Worm (Caenorhabditis elegans) whole organism, L3 larva: Measurements from ENCODE around the gene R144.6.

Experiments
- R02D3.7 ChIP-seq: fragments of 150-350 bp; optimal IDR thresholded peaks from 2 replicates; lab custom pipeline; 2014; ENCODE audit warnings: missing biosample characterization, missing genetic modification characterization
- ZK546.5 ChIP-seq: sonication (generic microtip); optimal IDR thresholded peaks from 2 replicates; lab custom pipeline; 2017; ENCODE audit warnings: missing biosample characterization, missing genetic modification characterization
- aly-2 ChIP-seq: fragments of 150-350 bp; optimal IDR thresholded peaks from 2 replicates; lab custom pipeline; 2014; ENCODE audit warnings: missing biosample characterization, missing genetic modification characterization
- ama-1 ChIP-seq: fragments of 150-350 bp; optimal IDR thresholded peaks from 2 replicates; lab custom pipeline; 2018
- ceh-28 ChIP-seq: fragments of 150-350 bp; optimal IDR thresholded peaks from 2 replicates; lab custom pipeline; 2014; ENCODE audit warnings: missing biosample characterization, missing genetic modification reagents, missing genetic modification characterization
- ceh-82 ChIP-seq: fragments of 150-350 bp; optimal IDR thresholded peaks from 2 replicates; lab custom pipeline; 2014; ENCODE audit warnings: missing biosample characterization, missing genetic modification characterization
- ceh-9 ChIP-seq: sonication (generic microtip); optimal IDR thresholded peaks from 2 replicates; lab custom pipeline; 2018; ENCODE audit warnings: missing biosample characterization, missing genetic modification characterization
- daf-12 ChIP-seq: fragments of 150-350 bp; optimal IDR thresholded peaks from 2 replicates; lab custom pipeline; 2014; ENCODE audit warnings: missing biosample characterization, missing genetic modification reagents, missing genetic modification characterization
- egl-5 ChIP-seq: fragments of 150-350 bp; optimal IDR thresholded peaks from 2 replicates; lab custom pipeline; 2017; ENCODE audit warnings: missing biosample characterization, missing genetic modification reagents, missing genetic modification characterization, inconsistent platforms
- elt-1 ChIP-seq: fragments of 150-350 bp; optimal IDR thresholded peaks from 2 replicates; lab custom pipeline; 2014; ENCODE audit warnings: missing biosample characterization, missing genetic modification characterization
- elt-2 ChIP-seq: sonication (generic microtip); optimal IDR thresholded peaks from 2 replicates; lab custom pipeline; 2016; ENCODE audit warnings: missing genetic modification reagents, mild to moderate bottlenecking, missing genetic modification characterization, missing compliant biosample characterization
- elt-3 ChIP-seq, 3 experiments: fragments of 150-350 bp in 1 of 3; sonication (generic microtip) in 2 of 3; optimal IDR thresholded peaks; 2 replicates in 2 of 3; 4 replicates in 1 of 3; lab custom pipeline; 2014 to 2017; ENCODE audit warnings: missing biosample characterization in 3 of 3, missing genetic modification characterization in 3 of 3
- fkh-10 ChIP-seq: sonication (generic microtip); optimal IDR thresholded peaks from 2 replicates; lab custom pipeline; 2017; ENCODE audit warnings: missing biosample characterization, missing genetic modification reagents, missing genetic modification characterization
- fos-1 ChIP-seq: fragments of 150-350 bp; optimal IDR thresholded peaks from 2 replicates; lab custom pipeline; 2014; ENCODE audit warnings: missing biosample characterization, missing genetic modification characterization
- hmg-11 ChIP-seq: sonication (generic microtip); optimal IDR thresholded peaks from 2 replicates; lab custom pipeline; 2016; ENCODE audit warnings: missing genetic modification characterization, missing compliant biosample characterization
- jun-1 ChIP-seq: fragments of 150-350 bp; optimal IDR thresholded peaks from 2 replicates; lab custom pipeline; 2014; ENCODE audit warnings: missing biosample characterization, missing genetic modification reagents, missing genetic modification characterization
- lin-15B ChIP-seq: fragments of 150-350 bp; optimal IDR thresholded peaks from 2 replicates; lab custom pipeline; 2014; ENCODE audit warnings: missing biosample characterization, missing genetic modification characterization
- lin-39 ChIP-seq: fragments of 150-350 bp; optimal IDR thresholded peaks from 2 replicates; lab custom pipeline; 2018; ENCODE audit warnings: missing biosample characterization, missing genetic modification reagents, missing genetic modification characterization
- lsy-12 ChIP-seq: sonication (generic microtip); optimal IDR thresholded peaks from 2 replicates; lab custom pipeline; 2016; ENCODE audit warnings: mild to moderate bottlenecking, missing genetic modification characterization, missing compliant biosample characterization
- mdl-1 ChIP-seq: fragments of 150-350 bp; optimal IDR thresholded peaks from 2 replicates; lab custom pipeline; 2014; ENCODE audit warnings: missing biosample characterization, missing genetic modification characterization
- nfya-1 ChIP-seq: sonication (generic microtip); optimal IDR thresholded peaks from 2 replicates; lab custom pipeline; 2017; ENCODE audit warnings: missing genetic modification characterization, mild to moderate bottlenecking, missing compliant biosample characterization, antibody characterized with exemption, moderate library complexity; ENCODE audit not compliant: insufficient read depth
- nhr-12 ChIP-seq: fragments of 150-350 bp; optimal IDR thresholded peaks from 2 replicates; lab custom pipeline; 2014; ENCODE audit warnings: missing biosample characterization, missing genetic modification characterization
- nhr-23 ChIP-seq: fragments of 150-350 bp; optimal IDR thresholded peaks from 2 replicates; lab custom pipeline; 2014; ENCODE audit warnings: missing biosample characterization, missing genetic modification reagents, missing genetic modification characterization
- nhr-237 ChIP-seq: fragments of 150-350 bp; optimal IDR thresholded peaks from 2 replicates; lab custom pipeline; 2014; ENCODE audit warnings: missing biosample characterization, missing genetic modification characterization
- nhr-25 ChIP-seq: sonication (generic microtip); optimal IDR thresholded peaks from 2 replicates; lab custom pipeline; 2017; ENCODE audit warnings: missing biosample characterization, missing genetic modification characterization
- nhr-28 ChIP-seq: fragments of 150-350 bp; optimal IDR thresholded peaks from 2 replicates; lab custom pipeline; 2014; ENCODE audit warnings: missing biosample characterization, missing genetic modification characterization
- nhr-43 ChIP-seq: sonication (generic microtip); optimal IDR thresholded peaks from 2 replicates; lab custom pipeline; 2016; ENCODE audit warnings: mild to moderate bottlenecking, missing genetic modification characterization, missing compliant biosample characterization; ENCODE audit not compliant: poor library complexity, severe bottlenecking
- nhr-67 ChIP-seq: fragments of 150-350 bp; optimal IDR thresholded peaks from 2 replicates; lab custom pipeline; 2014; ENCODE audit warnings: missing biosample characterization, missing genetic modification characterization
- nhr-76 ChIP-seq: fragments of 150-350 bp; sonication (generic microtip); optimal IDR thresholded peaks from 5 replicates; lab custom pipeline; 2014; ENCODE audit warnings: missing biosample characterization, missing genetic modification characterization
- nhr-77 ChIP-seq: fragments of 150-350 bp; optimal IDR thresholded peaks from 2 replicates; lab custom pipeline; 2014; ENCODE audit warnings: missing biosample characterization, missing genetic modification characterization
- pha-4 ChIP-seq: fragments of 150-350 bp; optimal IDR thresholded peaks from 2 replicates; lab custom pipeline; 2014; ENCODE audit warnings: missing biosample characterization, missing genetic modification reagents, missing genetic modification characterization
- pqm-1 ChIP-seq: fragments of 150-350 bp; optimal IDR thresholded peaks from 2 replicates; lab custom pipeline; 2017; ENCODE audit warnings: missing biosample characterization, missing genetic modification characterization, inconsistent platforms
- sea-2 ChIP-seq: fragments of 150-350 bp; sonication (generic microtip); optimal IDR thresholded peaks from 4 replicates; lab custom pipeline; 2014; ENCODE audit warnings: missing biosample characterization, missing genetic modification reagents, missing genetic modification characterization
- skn-1 ChIP-seq: fragments of 150-350 bp; optimal IDR thresholded peaks from 2 replicates; lab custom pipeline; 2014; ENCODE audit warnings: missing biosample characterization, missing genetic modification characterization
- tbx-2 ChIP-seq: sonication (generic microtip); optimal IDR thresholded peaks from 2 replicates; lab custom pipeline; 2016; ENCODE audit warnings: mild to moderate bottlenecking, missing genetic modification characterization, missing compliant biosample characterization
- unc-62 ChIP-seq: fragments of 150-350 bp; sonication (generic microtip); optimal IDR thresholded peaks from 4 replicates; lab custom pipeline; 2014; ENCODE audit warnings: missing biosample characterization, missing genetic modification reagents, missing genetic modification characterization
- zag-1 ChIP-seq: fragments of 150-350 bp; optimal IDR thresholded peaks from 2 replicates; lab custom pipeline; 2014; ENCODE audit warnings: missing biosample characterization, missing genetic modification characterization
- ztf-4 ChIP-seq: fragments of 150-350 bp; optimal IDR thresholded peaks from 2 replicates; lab custom pipeline; 2014; ENCODE audit warnings: missing biosample characterization, missing genetic modification characterization

Gene R144.6

DNA sequence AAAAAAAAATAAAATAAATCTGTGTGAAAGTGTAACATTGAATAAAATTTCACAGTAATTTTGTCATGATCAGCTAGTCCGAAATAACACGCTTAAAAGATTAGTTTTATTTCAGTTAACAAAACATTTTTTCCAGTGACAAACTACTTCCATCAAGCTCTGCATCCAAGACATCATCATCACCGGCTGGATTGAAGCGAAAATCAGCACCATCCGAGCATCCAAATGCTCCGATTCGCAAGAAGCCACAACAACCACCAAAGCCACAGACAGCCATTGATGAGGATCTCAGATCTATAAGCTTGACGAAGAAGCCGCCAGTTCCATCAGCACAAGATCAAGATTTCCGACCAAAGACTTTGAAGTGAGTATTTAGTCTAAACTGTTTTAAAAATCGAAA is 22.7 kb upstream of the R144.6 start:
- TF ChIP-seq fos-1 (tag; lab: Kevin White, UChicago) (no peak), zag-1 (no peak), R02D3.7 (tag; lab: Kevin White, UChicago) (no peak), nhr-76 (tag; lab: Kevin White, UChicago) (no peak), tbx-2 (tag; lab: Kevin White, UChicago) (no peak), lin-15B (tag; lab: Kevin White, UChicago) (no peak)

ce11 chrIII:5026366-5026765 is 21.8 kb upstream of the R144.6 start:
- TF ChIP-seq lin-15B (tag; lab: Kevin White, UChicago) (no peak), elt-3 (tag; optimal IDR thresholded peaks at IDR 0.05; lab: Kevin White, UChicago) (no peak), nhr-237 (tag; lab: Kevin White, UChicago) (no peak), nhr-28 (no peak), daf-12 (tag; lab: Kevin White, UChicago) (no peak), hmg-11 (tag; lab: Kevin White, UChicago) (no peak), nhr-23 (tag; lab: Kevin White, UChicago) (no peak), zag-1 (no peak), mdl-1 (no peak), nhr-67 (tag; lab: Kevin White, UChicago) (no peak), pqm-1 (tag; lab: Kevin White, UChicago) (no peak), nhr-12 (no peak)

DNA sequence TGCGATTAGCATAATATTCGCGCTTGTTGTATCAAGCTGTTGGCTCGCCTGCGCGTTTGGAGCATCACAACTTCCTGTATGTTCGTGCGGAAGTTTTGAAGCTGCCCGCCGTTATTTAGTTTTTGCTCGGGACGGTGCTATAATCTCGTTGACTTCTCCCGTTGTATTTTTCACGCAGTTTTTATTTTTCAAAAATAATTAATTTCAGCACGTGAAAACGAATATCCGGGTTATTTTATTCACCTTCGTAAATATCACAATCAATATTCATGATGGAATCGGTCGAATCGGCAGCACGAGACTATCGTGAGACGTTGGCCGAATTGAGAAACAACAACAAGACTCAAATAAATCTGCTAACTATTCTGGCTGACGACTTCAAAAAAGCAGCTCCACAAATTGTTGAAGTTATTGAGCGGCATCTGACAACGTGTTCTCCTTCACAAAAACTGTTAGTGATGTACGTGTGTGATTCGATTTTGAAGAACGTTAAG is 20.7 kb upstream of the R144.6 start:
- TF ChIP-seq nhr-25 (tag; lab: Kevin White, UChicago) (peak; percentile 68), fos-1 (tag; lab: Kevin White, UChicago) (no peak), ceh-82 (no peak), ztf-4 (no peak), ZK546.5 (tag; lab: Kevin White, UChicago) (no peak), nfya-1 (tag; lab: Kevin White, UChicago) (peak; percentile 12), pha-4 (peak; percentile 71), daf-12 (tag; lab: Kevin White, UChicago) (no peak), elt-2 (tag; lab: Kevin White, UChicago) (peak; percentile 30), lsy-12 (tag; lab: Kevin White, UChicago) (peak; percentile 46), nhr-23 (tag; lab: Kevin White, UChicago) (peak; percentile 16), ceh-9 (no peak), mdl-1 (no peak), unc-62 (GFP tag; lab: Kevin White, UChicago) (no peak), nhr-12 (no peak), jun-1 (no peak), hmg-11 (tag; lab: Kevin White, UChicago) (no peak), ama-1 (lab: Kevin White, UChicago) (peak; percentile 98), tbx-2 (tag; lab: Kevin White, UChicago) (peak; percentile 16), egl-5 (tag; lab: Kevin White, UChicago) (no peak), nhr-43 (tag; lab: Kevin White, UChicago) (peak; percentile 86)

DNA sequence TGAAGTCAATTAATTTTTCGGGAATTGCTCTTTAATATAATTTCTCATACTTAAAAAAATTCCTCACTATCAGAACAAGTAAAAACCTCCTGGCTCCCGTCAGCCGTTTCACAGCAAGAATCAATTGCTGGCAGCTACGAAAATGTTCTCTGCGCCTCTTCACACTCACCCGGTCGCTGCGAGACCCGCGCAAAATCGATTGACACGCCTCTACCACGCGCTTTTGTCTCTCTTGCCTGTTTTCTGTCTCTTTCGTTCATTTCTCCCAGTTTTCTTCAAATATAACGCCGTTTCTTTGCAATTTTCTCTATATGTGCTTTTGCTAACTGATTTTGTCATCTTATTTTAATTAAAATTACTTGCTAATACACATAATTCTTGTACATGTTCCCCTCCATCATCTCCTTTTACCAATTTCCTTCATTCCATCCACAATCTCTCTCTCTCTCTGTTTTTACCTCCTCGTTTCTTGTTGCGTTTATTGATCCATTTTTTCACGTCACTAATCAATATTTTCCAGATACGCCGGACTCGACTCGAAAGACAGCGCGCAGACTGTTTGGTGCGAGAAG is 20.0 kb upstream of the R144.6 start, which contains the start of gene pcf-11:
Gene pcf-11 (plus strand): TSS at position 522 of the 572 bp plus-strand sequence.
- TF ChIP-seq pqm-1 (tag; lab: Kevin White, UChicago) (peak; percentile 6), elt-1 (no peak), tbx-2 (tag; lab: Kevin White, UChicago) (no peak), pha-4 (peak; percentile 77), elt-2 (tag; lab: Kevin White, UChicago) (peak; percentile 41), elt-3 (tag; optimal IDR thresholded peaks at IDR 0.05; lab: Kevin White, UChicago) (no peak), sea-2 (GFP tag; lab: Kevin White, UChicago) (peak; percentile 3), lin-15B (tag; lab: Kevin White, UChicago) (peak; percentile 80), lin-39 (tag; lab: Kevin White, UChicago) (peak; percentile 86), nhr-25 (tag; lab: Kevin White, UChicago) (peak; percentile 28), R02D3.7 (tag; lab: Kevin White, UChicago) (no peak), nfya-1 (tag; lab: Kevin White, UChicago) (peak; percentile 87), nhr-12 (no peak), skn-1 (tag; lab: Kevin White, UChicago) (peak; percentile 3), nhr-43 (tag; lab: Kevin White, UChicago) (peak; percentile 42), mdl-1 (peak; percentile 20), nhr-77 (no peak), aly-2 (no peak), hmg-11 (tag; lab: Kevin White, UChicago) (peak; percentile 56), ceh-28 (tag; lab: Kevin White, UChicago) (peak; percentile 81), fos-1 (tag; lab: Kevin White, UChicago) (no peak), fkh-10 (GFP tag; lab: Kevin White, UChicago) (no peak), ama-1 (lab: Kevin White, UChicago) (peak; percentile 31), nhr-76 (tag; lab: Kevin White, UChicago) (no peak), nhr-23 (tag; lab: Kevin White, UChicago) (peak; percentile 34)
